Fruit fly (Drosophila melanogaster): ENCODE results near the gene CG14860.

- TF ChIP-seq h (optimal IDR thresholded peaks at IDR 0.05) (no peak), ttk (optimal IDR thresholded peaks at IDR 0.05) (no peak), Sin3A (optimal IDR thresholded peaks at IDR 0.05) (no peak)
Observed at dm6 chr3R:14898280-14898756, 3.7 kb downstream of the CG14860 start, which contains the start of the genes Nup93-2 and CG3817.
